Worm (Caenorhabditis elegans) whole organism, L1 larva: ENCODE data around the gene sgcb-1.

Source experiments
- Y116A8C.19 ChIP-seq: sonication (generic microtip); optimal IDR thresholded peaks from 2 replicates; lab custom pipeline; 2016; ENCODE audit warnings: missing compliant biosample characterization, missing genetic modification characterization, borderline replicate concordance
- aha-1 ChIP-seq: fragments of 150-350 bp; optimal IDR thresholded peaks from 2 replicates; lab custom pipeline; 2014; ENCODE audit warnings: missing biosample characterization, missing genetic modification characterization
- lsy-2 ChIP-seq, 2 experiments: fragments of 150-350 bp; optimal IDR thresholded peaks; 2 replicates each; lab custom pipeline; 2014; ENCODE audit warnings: missing biosample characterization in 2 of 2, missing genetic modification characterization in 2 of 2
- nhr-11 ChIP-seq: fragments of 150-350 bp; optimal IDR thresholded peaks from 2 replicates; lab custom pipeline; 2014; ENCODE audit warnings: missing biosample characterization, missing genetic modification characterization
- nhr-28 ChIP-seq: fragments of 150-350 bp; optimal IDR thresholded peaks from 2 replicates; lab custom pipeline; 2014; ENCODE audit warnings: missing biosample characterization, missing genetic modification characterization
- pax-3 ChIP-seq: fragments of 200-800 bp; sonication (Bioruptor generic); optimal IDR thresholded peaks from 2 replicates; lab custom pipeline; 2018; ENCODE audit warnings: mild to moderate bottlenecking, missing genetic modification characterization, moderate library complexity, missing compliant biosample characterization
- pqm-1 ChIP-seq: sonication (generic microtip); optimal IDR thresholded peaks from 3 replicates; lab custom pipeline; 2017; ENCODE audit warnings: missing biosample characterization, missing genetic modification characterization
- zag-1 ChIP-seq: fragments of 150-350 bp; optimal IDR thresholded peaks from 2 replicates; lab custom pipeline; 2014; ENCODE audit warnings: missing biosample characterization, missing genetic modification characterization

DNA sequence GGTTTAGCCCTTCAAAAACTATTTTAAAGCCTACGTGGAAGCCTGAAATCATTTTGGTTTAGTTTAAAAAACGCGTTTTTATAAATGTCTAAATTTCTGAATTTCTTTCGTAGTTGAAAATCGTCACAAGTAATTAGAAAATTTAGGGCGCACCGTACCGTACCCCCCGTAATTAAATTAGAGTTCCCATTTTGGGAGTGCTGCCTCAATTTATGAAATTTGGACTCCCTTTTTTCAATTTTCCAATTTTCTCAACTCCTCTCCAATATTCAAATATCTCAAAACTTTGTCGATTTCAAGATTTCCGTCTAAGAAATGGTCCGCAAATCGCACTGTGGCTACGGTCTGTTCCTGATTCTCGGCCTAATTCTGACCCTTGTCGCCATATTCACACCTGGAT is 14.1 kb downstream of the sgcb-1 start, which contains the start of gene clc-31:
- TF ChIP-seq Y116A8C.19 (no peak), lsy-2 (tag; optimal IDR thresholded peaks at IDR 0.05; lab: Kevin White, UChicago) (no peak), zag-1 (tag; lab: Kevin White, UChicago) (no peak), nhr-28 (tag; lab: Kevin White, UChicago) (no peak), aha-1 (tag; lab: Kevin White, UChicago) (no peak), pax-3 (tag; lab: Kevin White, UChicago) (no peak), nhr-11 (tag; lab: Kevin White, UChicago) (no peak), pqm-1 (tag; lab: Kevin White, UChicago) (no peak)
